Worm (Caenorhabditis elegans) whole organism, young adult: ENCODE results near the gene T13C5.2.

ENCODE experiments used
- C06A6.2 ChIP-seq: fragments of 200-800 bp; sonication (Bioruptor generic); conservative IDR thresholded peaks from 2 replicates; pipeline ENCODE4 v1.3.6; 2022; ENCODE audit warnings: missing genetic modification characterization, missing compliant biosample characterization
- ceh-27 ChIP-seq: fragments of 200-800 bp; sonication (Bioruptor generic); optimal IDR thresholded peaks from 2 replicates; lab custom pipeline; 2018; ENCODE audit warnings: mild to moderate bottlenecking, missing genetic modification characterization, moderate library complexity, missing compliant biosample characterization
- hrde-1 ChIP-seq: sonication (generic microtip); optimal IDR thresholded peaks from 2 replicates; lab custom pipeline; 2016; ENCODE audit warnings: missing genetic modification characterization, mild to moderate bottlenecking, missing compliant biosample characterization, moderate library complexity, missing genotype, missing genetic modification reagents, borderline replicate concordance
- snpc-4 ChIP-seq, 5 experiments: fragments of 150-350 bp in 1 of 5; sonication (generic microtip) in 4 of 5; optimal IDR thresholded peaks; 2 replicates each; lab custom pipeline; 2014 to 2018; ENCODE audit warnings: missing genetic modification characterization in 5 of 5, missing biosample characterization in 3 of 5, antibody characterized with exemption in 2 of 5, mild to moderate bottlenecking in 2 of 5, missing compliant biosample characterization in 2 of 5, missing genotype in 2 of 5, moderate library complexity in 2 of 5, missing genetic modification reagents in 1 of 5

- TF ChIP-seq C06A6.2 (GFP tag; lab: Robert Waterston, UW) (no peak), hrde-1 (tag; lab: Kevin White, UChicago) (no peak), snpc-4 (GFP tag; optimal IDR thresholded peaks at IDR 0.05; lab: Kevin White, UChicago) (no peak), snpc-4 (tag; optimal IDR thresholded peaks at IDR 0.05; lab: Kevin White, UChicago) (no peak), ceh-27 (GFP tag; lab: Kevin White, UChicago) (no peak)
Observed at ce11 chrX:6211322-6211820, 26.6 kb downstream of the T13C5.2 start.
